Fruit fly (Drosophila melanogaster) whole organism, prepupa: ENCODE results near the gene TotC.

ENCODE experiments used
- CG10631 ChIP-seq: fragments of 200-800 bp; sonication (Bioruptor generic); optimal IDR thresholded peaks from 2 replicates; lab custom pipeline; 2016; ENCODE audit warnings: missing biosample characterization, missing genetic modification characterization
- CG10669 ChIP-seq: fragments of 200-800 bp; sonication (Bioruptor generic); optimal IDR thresholded peaks from 3 replicates; lab custom pipeline; 2018; ENCODE audit warnings: missing biosample characterization, mild to moderate bottlenecking, missing genetic modification characterization, moderate library complexity
- CG11294 ChIP-seq: fragments of 200-800 bp; sonication (Bioruptor generic); IDR thresholded peaks from 2 replicates; pipeline ENCODE4 v1.3.6; 2022; ENCODE audit warnings: missing biosample characterization, missing genetic modification characterization
- CG11762 ChIP-seq: fragments of 200-800 bp; sonication (Bioruptor generic); optimal IDR thresholded peaks from 3 replicates; lab custom pipeline; 2016; ENCODE audit warnings: missing biosample characterization, missing genetic modification characterization; ENCODE audit not compliant: insufficient read depth
- CG15336 ChIP-seq: fragments of 200-800 bp; sonication (Bioruptor generic); IDR thresholded peaks from 2 replicates; pipeline ENCODE4 v1.3.6; 2022; ENCODE audit warnings: missing biosample characterization, missing genetic modification characterization
- CG1621 ChIP-seq: fragments of 200-800 bp; sonication (Bioruptor generic); optimal IDR thresholded peaks from 3 replicates; lab custom pipeline; 2018; ENCODE audit warnings: missing biosample characterization, mild to moderate bottlenecking, missing genetic modification characterization
- CG16779 ChIP-seq: fragments of 200-800 bp; sonication (Bioruptor generic); optimal IDR thresholded peaks from 3 replicates; lab custom pipeline; 2017; ENCODE audit warnings: missing biosample characterization, mild to moderate bottlenecking, missing genetic modification characterization
- CG31627 ChIP-seq: fragments of 200-800 bp; sonication (Bioruptor generic); optimal IDR thresholded peaks from 3 replicates; lab custom pipeline; 2016; ENCODE audit warnings: missing biosample characterization, missing genetic modification characterization
- CG32006 ChIP-seq: fragments of 200-800 bp; sonication (Bioruptor generic); optimal IDR thresholded peaks from 3 replicates; lab custom pipeline; 2017; ENCODE audit warnings: missing biosample characterization, mild to moderate bottlenecking, missing genetic modification characterization
- CG34406 ChIP-seq: fragments of 200-800 bp; sonication (Bioruptor generic); optimal IDR thresholded peaks from 3 replicates; lab custom pipeline; 2016; ENCODE audit warnings: missing biosample characterization, missing genetic modification characterization
- CG3919 ChIP-seq: fragments of 200-800 bp; sonication (Bioruptor generic); optimal IDR thresholded peaks from 3 replicates; lab custom pipeline; 2016; ENCODE audit warnings: missing biosample characterization, missing genetic modification characterization
- CG4318 ChIP-seq: fragments of 200-800 bp; sonication (Bioruptor generic); optimal IDR thresholded peaks from 3 replicates; lab custom pipeline; 2017; ENCODE audit warnings: missing biosample characterization, mild to moderate bottlenecking, missing genetic modification characterization
- CG6276 ChIP-seq: fragments of 200-800 bp; sonication (Bioruptor generic); optimal IDR thresholded peaks from 2 replicates; lab custom pipeline; 2017; ENCODE audit warnings: missing biosample characterization, mild to moderate bottlenecking, missing genetic modification characterization
- CG6792 ChIP-seq: fragments of 200-800 bp; sonication (Bioruptor generic); optimal IDR thresholded peaks from 3 replicates; lab custom pipeline; 2016; ENCODE audit warnings: missing biosample characterization, missing genetic modification characterization
- CG6808 ChIP-seq: fragments of 200-800 bp; sonication (Bioruptor generic); optimal IDR thresholded peaks from 3 replicates; lab custom pipeline; 2017; ENCODE audit warnings: missing biosample characterization, missing genetic modification characterization, mild to moderate bottlenecking, moderate library complexity, missing genetic modification reagents
- CG6854 ChIP-seq: fragments of 200-800 bp; sonication (Bioruptor generic); optimal IDR thresholded peaks from 2 replicates; lab custom pipeline; 2017; ENCODE audit warnings: missing biosample characterization, mild to moderate bottlenecking, missing genetic modification characterization
- CG7368 ChIP-seq: fragments of 200-800 bp; sonication (Bioruptor generic); optimal IDR thresholded peaks from 3 replicates; lab custom pipeline; 2016; ENCODE audit warnings: missing biosample characterization, missing genetic modification characterization
- CG8319 ChIP-seq: fragments of 200-800 bp; sonication (Bioruptor generic); optimal IDR thresholded peaks from 3 replicates; lab custom pipeline; 2016; ENCODE audit warnings: missing biosample characterization, missing genetic modification characterization
- CG8632 ChIP-seq: fragments of 200-800 bp; sonication (Bioruptor generic); optimal IDR thresholded peaks from 3 replicates; lab custom pipeline; 2016; ENCODE audit warnings: missing biosample characterization, missing genetic modification characterization
- CG9139 ChIP-seq: fragments of 200-800 bp; sonication (Bioruptor generic); optimal IDR thresholded peaks from 3 replicates; lab custom pipeline; 2017; ENCODE audit warnings: missing biosample characterization, mild to moderate bottlenecking, missing genetic modification characterization
- Eip75B ChIP-seq: fragments of 200-800 bp; sonication (Bioruptor generic); optimal IDR thresholded peaks from 3 replicates; lab custom pipeline; 2016; ENCODE audit warnings: missing biosample characterization, missing genetic modification characterization
- Eip78C ChIP-seq: fragments of 200-800 bp; sonication (Bioruptor generic); peaks from one replicate; lab custom pipeline; 2016; ENCODE audit warnings: missing biosample characterization, missing genetic modification characterization
- Eip93F ChIP-seq: fragments of 200-800 bp; sonication (Bioruptor generic); optimal IDR thresholded peaks from 2 replicates; lab custom pipeline; 2016; ENCODE audit warnings: missing biosample characterization, mild to moderate bottlenecking, missing genetic modification characterization
- Ets21C ChIP-seq: fragments of 200-800 bp; sonication (Bioruptor generic); optimal IDR thresholded peaks from 3 replicates; lab custom pipeline; 2016; ENCODE audit warnings: missing biosample characterization, missing genetic modification characterization
- Gug ChIP-seq: fragments of 200-800 bp; sonication (Bioruptor generic); IDR thresholded peaks from 2 replicates; pipeline ENCODE4 v1.3.6; 2022; ENCODE audit warnings: missing biosample characterization, missing genetic modification characterization
- Hr38 ChIP-seq: sonication (Bioruptor generic); optimal IDR thresholded peaks from 2 replicates; lab custom pipeline; 2016; ENCODE audit warnings: missing biosample characterization, missing genetic modification characterization
- Hr39 ChIP-seq: fragments of 200-800 bp; sonication (Bioruptor generic); optimal IDR thresholded peaks from 2 replicates; lab custom pipeline; 2016; ENCODE audit warnings: missing biosample characterization, missing genetic modification characterization
- Hr4 ChIP-seq: fragments of 200-800 bp; sonication (Bioruptor generic); optimal IDR thresholded peaks from 3 replicates; lab custom pipeline; 2016; ENCODE audit warnings: missing biosample characterization, missing genetic modification characterization
- Lpt ChIP-seq: fragments of 200-800 bp; sonication (Bioruptor generic); optimal IDR thresholded peaks from 3 replicates; lab custom pipeline; 2016; ENCODE audit warnings: missing biosample characterization, missing genetic modification characterization
- Met ChIP-seq: fragments of 200-800 bp; sonication (Bioruptor generic); optimal IDR thresholded peaks from 3 replicates; lab custom pipeline; 2016; ENCODE audit warnings: missing biosample characterization, missing genetic modification characterization
- OdsH ChIP-seq: fragments of 200-800 bp; sonication (Bioruptor generic); optimal IDR thresholded peaks from 3 replicates; lab custom pipeline; 2016; ENCODE audit warnings: missing biosample characterization, missing genetic modification characterization
- Smox ChIP-seq: fragments of 200-800 bp; sonication (Bioruptor generic); optimal IDR thresholded peaks from 3 replicates; lab custom pipeline; 2016; ENCODE audit warnings: missing biosample characterization, missing genetic modification characterization
- Sox102F ChIP-seq: fragments of 200-800 bp; sonication (Bioruptor generic); optimal IDR thresholded peaks from 2 replicates; lab custom pipeline; 2016; ENCODE audit warnings: missing biosample characterization, mild to moderate bottlenecking, missing genetic modification characterization
- Sox14 ChIP-seq: fragments of 200-800 bp; sonication (Bioruptor generic); optimal IDR thresholded peaks from 3 replicates; lab custom pipeline; 2016; ENCODE audit warnings: missing biosample characterization, missing genetic modification characterization
- Sox15 ChIP-seq: fragments of 200-800 bp; sonication (Bioruptor generic); optimal IDR thresholded peaks from 3 replicates; lab custom pipeline; 2016; ENCODE audit warnings: missing biosample characterization, missing genetic modification characterization
- achi ChIP-seq: fragments of 200-800 bp; sonication (Bioruptor generic); optimal IDR thresholded peaks from 3 replicates; lab custom pipeline; 2016; ENCODE audit warnings: missing biosample characterization, missing genetic modification characterization
- acj6 ChIP-seq: fragments of 200-800 bp; sonication (Bioruptor generic); optimal IDR thresholded peaks from 3 replicates; lab custom pipeline; 2016; ENCODE audit warnings: missing biosample characterization, missing genetic modification characterization
- dac ChIP-seq: fragments of 200-800 bp; sonication (Bioruptor generic); optimal IDR thresholded peaks from 2 replicates; lab custom pipeline; 2017; ENCODE audit warnings: missing biosample characterization, mild to moderate bottlenecking, missing genetic modification characterization
- fd59A ChIP-seq: fragments of 200-800 bp; sonication (Bioruptor generic); optimal IDR thresholded peaks from 2 replicates; lab custom pipeline; 2017; ENCODE audit warnings: missing biosample characterization, mild to moderate bottlenecking, missing genetic modification characterization, missing genetic modification reagents
- fd85E ChIP-seq: fragments of 200-800 bp; sonication (Bioruptor generic); optimal IDR thresholded peaks from 3 replicates; lab custom pipeline; 2016; ENCODE audit warnings: missing biosample characterization, missing genetic modification characterization
- fkh ChIP-seq: fragments of 200-800 bp; sonication (Bioruptor generic); optimal IDR thresholded peaks from 3 replicates; lab custom pipeline; 2017; ENCODE audit warnings: missing biosample characterization, mild to moderate bottlenecking, missing genetic modification characterization, moderate library complexity
- lz ChIP-seq: fragments of 200-800 bp; sonication (Bioruptor generic); optimal IDR thresholded peaks from 3 replicates; lab custom pipeline; 2016; ENCODE audit warnings: missing biosample characterization, missing genetic modification characterization
- net ChIP-seq: fragments of 200-800 bp; sonication (Bioruptor generic); optimal IDR thresholded peaks from 3 replicates; lab custom pipeline; 2016; ENCODE audit warnings: missing biosample characterization, missing genetic modification characterization
- pdm3 ChIP-seq: fragments of 200-800 bp; sonication (Bioruptor generic); optimal IDR thresholded peaks from 3 replicates; lab custom pipeline; 2016; ENCODE audit warnings: missing biosample characterization, missing genetic modification characterization
- spab ChIP-seq: fragments of 200-800 bp; sonication (Bioruptor generic); optimal IDR thresholded peaks from 2 replicates; lab custom pipeline; 2017; ENCODE audit warnings: missing biosample characterization, mild to moderate bottlenecking, missing genetic modification characterization, missing genetic modification reagents
- ss ChIP-seq, 2 experiments: fragments of 200-800 bp; sonication (Bioruptor generic); optimal IDR thresholded peaks; 2 replicates in 1 of 2; 3 replicates in 1 of 2; lab custom pipeline; 2017 to 2018; ENCODE audit warnings: mild to moderate bottlenecking in 2 of 2, missing biosample characterization in 2 of 2, missing genetic modification characterization in 2 of 2, moderate library complexity in 1 of 2
- svp ChIP-seq: fragments of 200-800 bp; sonication (Bioruptor generic); peaks from one replicate; lab custom pipeline; 2016; ENCODE audit warnings: missing biosample characterization, missing genetic modification characterization
- vri ChIP-seq: fragments of 200-800 bp; sonication (Bioruptor generic); optimal IDR thresholded peaks from 3 replicates; lab custom pipeline; 2016; ENCODE audit warnings: missing biosample characterization, mild to moderate bottlenecking, missing genetic modification characterization

Gene TotC

dm6 chr3R:20833664-20834063, 39.1 kb upstream of the TotC start (continued):
- TF ChIP-seq CG15336 (GFP tag; lab: Robert Waterston, UW): peak; percentile 64; the same call in 1 of the 2 replicates
- peak; percentile 18 for TF ChIP-seq CG10631 (GFP tag; lab: Kevin White, UChicago)
- no peak for TF ChIP-seq CG9139 (GFP tag; lab: Kevin White, UChicago)
- TF ChIP-seq CG1621 (tag; lab: Kevin White, UChicago): no peak
- peak; percentile 16 for TF ChIP-seq CG8632
- peak; percentile 55 for TF ChIP-seq Eip93F
- TF ChIP-seq CG6854: no peak
- TF ChIP-seq CG8319 (GFP tag; lab: Kevin White, UChicago): no peak
- TF ChIP-seq fd59A: no peak
- TF ChIP-seq Hr4 (GFP tag; lab: Kevin White, UChicago): peak; percentile 59
- TF ChIP-seq acj6 (GFP tag; lab: Kevin White, UChicago): peak; percentile 20
- TF ChIP-seq Sox102F: peak; percentile 56
- TF ChIP-seq Sox15 (GFP tag; lab: Kevin White, UChicago): no peak
- peak; percentile 26 for TF ChIP-seq achi (GFP tag; lab: Kevin White, UChicago)
- no peak for TF ChIP-seq dac
- TF ChIP-seq spab (GFP tag; lab: Kevin White, UChicago): no peak
- peak; percentile 37 for TF ChIP-seq CG7368
- TF ChIP-seq fd85E (GFP tag; lab: Kevin White, UChicago): no peak
- TF ChIP-seq Met: peak; percentile 17
- peak; percentile 25 for TF ChIP-seq CG4318
- peak; percentile 3 for TF ChIP-seq CG6276 (GFP tag; lab: Kevin White, UChicago)
- TF ChIP-seq lz (GFP tag; lab: Kevin White, UChicago): peak; percentile 15
- peak; percentile 21 for TF ChIP-seq CG3919
- TF ChIP-seq net: no peak

- TF ChIP-seq Eip78C: peak; percentile 5
- peak; percentile 94 for TF ChIP-seq fkh (GFP tag; lab: Kevin White, UChicago)
- no peak for TF ChIP-seq CG10669
- no peak for TF ChIP-seq CG9139 (GFP tag; lab: Kevin White, UChicago)
- TF ChIP-seq svp (GFP tag; lab: Kevin White, UChicago): no peak
- no peak for TF ChIP-seq CG16779
- TF ChIP-seq vri (GFP tag; lab: Kevin White, UChicago): peak; percentile 53
- no peak for TF ChIP-seq pdm3
- TF ChIP-seq CG11762: no peak
- no peak for TF ChIP-seq CG10631 (GFP tag; lab: Kevin White, UChicago)
Measured at dm6 chr3R:20834770-20835183, 38.0 kb upstream of the TotC start.

- TF ChIP-seq CG34406 (GFP tag; lab: Kevin White, UChicago) (no peak), ss (GFP tag; optimal IDR thresholded peaks at IDR 0.05; lab: Kevin White, UChicago) (no peak), OdsH (GFP tag; lab: Kevin White, UChicago) (no peak), CG6854 (peak; percentile 65), CG6808 (no peak), svp (GFP tag; lab: Kevin White, UChicago) (peak; percentile 75), CG6276 (GFP tag; lab: Kevin White, UChicago) (no peak), vri (GFP tag; lab: Kevin White, UChicago) (no peak), pdm3 (peak; percentile 6), Sox102F (peak; percentile 18), CG31627 (no peak), Sox14 (GFP tag; lab: Kevin White, UChicago) (no peak), Sox15 (GFP tag; lab: Kevin White, UChicago) (no peak), CG8319 (GFP tag; lab: Kevin White, UChicago) (no peak), Hr38 (GFP tag; lab: Kevin White, UChicago) (no peak), dac (no peak), CG8632 (no peak), Gug (GFP tag; lab: Robert Waterston, UW) (no peak), fkh (GFP tag; lab: Kevin White, UChicago) (no peak), Smox (GFP tag; lab: Kevin White, UChicago) (peak; percentile 24), Lpt (GFP tag; lab: Kevin White, UChicago) (no peak), CG6792 (GFP tag; lab: Kevin White, UChicago) (no peak), CG4318 (no peak), CG10631 (GFP tag; lab: Kevin White, UChicago) (no peak), Hr39 (GFP tag; lab: Kevin White, UChicago) (no peak), CG11294 (GFP tag; lab: Robert Waterston, UW) (no peak), net (no peak), fd85E (GFP tag; lab: Kevin White, UChicago) (no peak), CG9139 (GFP tag; lab: Kevin White, UChicago) (no peak), fd59A (no peak), CG10669 (no peak), Ets21C (GFP tag; lab: Kevin White, UChicago) (no peak), CG32006 (GFP tag; lab: Kevin White, UChicago) (peak; percentile 13), Eip75B (no peak)
Measured at dm6 chr3R:20835531-20835930, 37.3 kb upstream of the TotC start.
